Worm (Caenorhabditis elegans): Measurements from ENCODE around the gene gtap-2.
A peak's percentile ranks its signal among the peaks of the same experiment; 100 is the strongest.

gtap-2 gene

DNA sequence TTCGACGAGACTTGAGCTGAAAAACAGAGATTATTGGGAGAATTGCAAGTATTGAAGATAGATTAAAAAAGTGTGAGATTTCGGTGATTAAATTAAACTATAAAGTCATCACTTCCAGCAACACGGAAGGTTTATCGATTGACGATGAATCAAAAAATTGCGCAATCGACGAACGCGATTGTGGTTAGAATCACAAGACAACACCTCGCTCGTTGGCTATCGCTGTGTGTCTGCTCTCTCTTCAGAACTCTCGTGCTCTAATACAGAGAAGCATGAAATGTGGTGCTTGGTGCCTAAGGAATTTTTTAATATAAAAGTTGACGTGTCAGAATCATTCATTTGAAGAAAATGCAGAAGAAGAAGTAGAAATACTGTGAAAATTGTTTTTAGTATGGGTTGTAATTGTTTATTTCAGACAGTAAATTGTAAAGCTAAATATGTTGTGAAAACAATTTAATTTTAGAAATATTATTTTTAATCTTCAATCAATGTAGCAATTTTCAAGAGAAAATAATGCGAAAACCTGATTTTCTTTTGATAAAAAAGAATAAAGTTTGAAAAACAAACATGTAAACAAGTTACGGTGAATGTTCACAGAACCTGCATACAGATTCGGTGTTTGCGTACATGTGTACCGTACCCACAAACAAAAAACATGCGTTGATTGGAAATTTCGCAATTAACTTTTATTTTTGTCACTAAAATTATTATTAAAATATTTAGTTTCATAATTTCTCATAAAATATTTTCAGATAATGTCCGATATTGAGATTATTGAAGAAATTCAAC, 19.0 kb downstream of the gtap-2 start, which contains the start of the genes ZK632.10 and ZK632.11:
ZK632.10 (minus strand) TSS at position 560 of the 789 bp plus-strand sequence.
ZK632.11 (plus strand) TSS at position 753 of the 789 bp plus-strand sequence.
- TF ChIP-seq nhr-129 (tag; optimal IDR thresholded peaks at IDR 0.05) (peak; percentile 44), ceh-16 (tag; optimal IDR thresholded peaks at IDR 0.05) (no peak), nhr-10 (tag; optimal IDR thresholded peaks at IDR 0.05) (no peak), egl-27 (tag; optimal IDR thresholded peaks at IDR 0.05) (peak; percentile 7), aly-2 (tag; optimal IDR thresholded peaks at IDR 0.05) (no peak), snpc-4 (tag; optimal IDR thresholded peaks at IDR 0.05) (no peak), R02D3.7 (tag; optimal IDR thresholded peaks at IDR 0.05) (no peak), lsy-2 (tag; optimal IDR thresholded peaks at IDR 0.05) (peak; percentile 86 to 99), crh-2 (tag; optimal IDR thresholded peaks at IDR 0.05) (peak; percentile 30), F13H6.1 (tag; optimal IDR thresholded peaks at IDR 0.05) (no peak), gmeb-1 (tag; optimal IDR thresholded peaks at IDR 0.05) (peak; percentile 25), sma-3 (GFP tag; optimal IDR thresholded peaks at IDR 0.05) (peak; percentile 36), zag-1 (tag; optimal IDR thresholded peaks at IDR 0.05) (no peak), mdl-1 (tag; optimal IDR thresholded peaks at IDR 0.05) (no peak), nhr-21 (tag; optimal IDR thresholded peaks at IDR 0.05) (no peak), sem-4 (tag; optimal IDR thresholded peaks at IDR 0.05) (no peak), elt-1 (tag; optimal IDR thresholded peaks at IDR 0.05) (no peak), nhr-6 (tag; optimal IDR thresholded peaks at IDR 0.05) (no peak), unc-62 (GFP tag; optimal IDR thresholded peaks at IDR 0.05) (no peak), nhr-12 (tag; optimal IDR thresholded peaks at IDR 0.05) (no peak), ztf-4 (tag; optimal IDR thresholded peaks at IDR 0.05) (peak; percentile 16), lin-39 (tag; optimal IDR thresholded peaks at IDR 0.05) (no peak), sma-9 (GFP tag; optimal IDR thresholded peaks at IDR 0.05) (no peak), sma-9 (tag; optimal IDR thresholded peaks at IDR 0.05) (no peak), nhr-25 (tag; optimal IDR thresholded peaks at IDR 0.05) (peak; percentile 9), C34F6.9 (tag; optimal IDR thresholded peaks at IDR 0.05) (peak; percentile 81), lin-13 (GFP tag; optimal IDR thresholded peaks at IDR 0.05) (peak; percentile 61), skn-1 (tag; optimal IDR thresholded peaks at IDR 0.05) (no peak), mbf-1 (tag; optimal IDR thresholded peaks at IDR 0.05) (no peak), fos-1 (tag; optimal IDR thresholded peaks at IDR 0.05) (peak; percentile 33), blmp-1 (tag; optimal IDR thresholded peaks at IDR 0.05; ENCODE audit: insufficient read depth) (no peak), unc-55 (GFP tag; optimal IDR thresholded peaks at IDR 0.05) (peak; percentile 93), nhr-23 (tag; optimal IDR thresholded peaks at IDR 0.05) (no peak)

DNA sequence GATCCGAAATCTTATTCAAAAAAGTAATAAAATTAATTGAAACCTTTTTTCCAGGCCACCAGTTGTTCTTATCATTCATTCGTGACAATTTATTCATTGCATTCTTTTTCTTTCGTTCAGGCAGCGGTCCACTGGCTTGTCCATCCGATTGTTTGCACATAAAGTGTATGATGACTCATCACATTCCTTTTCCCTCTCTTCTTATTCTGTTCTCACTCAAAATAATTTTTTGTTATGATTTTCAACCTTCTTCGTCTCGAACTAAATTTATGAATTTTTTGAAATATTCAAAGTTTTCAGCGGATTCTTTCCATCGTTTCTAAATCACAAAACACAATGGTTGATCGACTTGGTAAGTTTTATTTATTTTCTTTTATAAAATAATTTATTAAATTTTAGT, 22.2 kb downstream of the gtap-2 start, which contains the start of gene ZK632.12:
ZK632.12 (plus strand) TSS at position 301 of the 400 bp plus-strand sequence.
- TF ChIP-seq lsy-2 (tag; optimal IDR thresholded peaks at IDR 0.05) (no peak), nhr-23 (tag; optimal IDR thresholded peaks at IDR 0.05) (no peak), C34F6.9 (tag; optimal IDR thresholded peaks at IDR 0.05) (no peak), ztf-11 (tag; optimal IDR thresholded peaks at IDR 0.05) (no peak), nhr-11 (tag; optimal IDR thresholded peaks at IDR 0.05) (no peak)

DNA sequence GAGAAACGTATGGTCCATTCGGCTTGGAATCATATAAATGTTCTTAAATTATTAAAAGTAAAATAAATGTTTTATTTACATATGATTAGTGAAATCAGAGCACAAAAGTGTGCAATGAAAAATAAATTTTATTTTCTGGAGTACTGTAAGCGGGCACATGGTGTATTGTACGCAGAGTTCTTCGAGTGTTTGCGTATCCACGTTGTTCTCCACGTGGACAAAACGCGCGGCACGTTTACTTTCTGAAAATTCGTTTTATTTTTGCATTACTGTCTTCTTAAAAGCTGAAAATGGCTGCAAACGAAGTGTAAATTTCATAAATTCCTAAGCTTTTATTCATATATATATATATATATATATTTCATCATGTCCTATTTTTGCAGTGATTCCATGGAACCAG, 24.2 kb downstream of the gtap-2 start:
- TF ChIP-seq C34F6.9 (tag; optimal IDR thresholded peaks at IDR 0.05) (no peak), lsy-2 (tag; optimal IDR thresholded peaks at IDR 0.05) (no peak), unc-39 (tag; optimal IDR thresholded peaks at IDR 0.05) (no peak), lin-11 (tag; optimal IDR thresholded peaks at IDR 0.05) (no peak), R02D3.7 (tag; optimal IDR thresholded peaks at IDR 0.05) (no peak), mdl-1 (tag; optimal IDR thresholded peaks at IDR 0.05) (no peak), skn-1 (tag; optimal IDR thresholded peaks at IDR 0.05) (no peak)

DNA sequence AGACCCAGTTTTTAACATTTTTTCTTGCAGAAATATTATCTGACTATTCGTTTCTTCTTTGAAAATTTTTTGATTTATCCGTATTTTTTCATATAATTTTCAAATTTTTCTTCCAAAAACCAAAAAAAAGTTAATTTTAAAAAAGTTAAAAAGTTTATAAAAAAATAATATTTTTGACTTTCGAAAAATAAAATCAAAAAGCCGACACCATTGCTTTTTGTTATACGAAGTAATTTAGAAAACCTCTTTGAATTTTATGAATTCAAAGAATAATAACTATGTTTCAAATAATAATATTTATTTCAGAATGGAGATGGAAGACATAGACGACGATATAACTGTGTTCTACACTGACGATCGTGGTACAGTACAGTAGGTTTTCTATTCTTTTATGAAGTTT, 26.5 kb downstream of the gtap-2 start, which contains the start of gene K11H3.8:
K11H3.8 (plus strand) TSS at position 301 of the 400 bp plus-strand sequence.
- TF ChIP-seq mab-5 (tag; optimal IDR thresholded peaks at IDR 0.05), result no peak
- no peak for TF ChIP-seq ceh-16 (tag; optimal IDR thresholded peaks at IDR 0.05)
- no peak for TF ChIP-seq lsy-2 (tag; optimal IDR thresholded peaks at IDR 0.05)
- TF ChIP-seq nhr-21 (tag; optimal IDR thresholded peaks at IDR 0.05), result no peak
- no peak for TF ChIP-seq C34F6.9 (tag; optimal IDR thresholded peaks at IDR 0.05)
- TF ChIP-seq ztf-4 (tag; optimal IDR thresholded peaks at IDR 0.05), result no peak
- TF ChIP-seq ztf-1 (GFP tag; conservative IDR thresholded peaks at IDR 0.05), result no peak
- TF ChIP-seq nhr-77 (tag; optimal IDR thresholded peaks at IDR 0.05), result no peak
- TF ChIP-seq gmeb-1 (tag; optimal IDR thresholded peaks at IDR 0.05), result no peak
- no peak for TF ChIP-seq zag-1 (tag; optimal IDR thresholded peaks at IDR 0.05)
- no peak for TF ChIP-seq mbf-1 (tag; optimal IDR thresholded peaks at IDR 0.05)
- no peak for TF ChIP-seq nhr-129 (tag; optimal IDR thresholded peaks at IDR 0.05)
- TF ChIP-seq ZK546.5 (tag; optimal IDR thresholded peaks at IDR 0.05), result no peak

All from whole organism, L2 larva.